Fruit fly (Drosophila melanogaster): ENCODE measurements around the gene CG9286.

CG9286 gene

DNA sequence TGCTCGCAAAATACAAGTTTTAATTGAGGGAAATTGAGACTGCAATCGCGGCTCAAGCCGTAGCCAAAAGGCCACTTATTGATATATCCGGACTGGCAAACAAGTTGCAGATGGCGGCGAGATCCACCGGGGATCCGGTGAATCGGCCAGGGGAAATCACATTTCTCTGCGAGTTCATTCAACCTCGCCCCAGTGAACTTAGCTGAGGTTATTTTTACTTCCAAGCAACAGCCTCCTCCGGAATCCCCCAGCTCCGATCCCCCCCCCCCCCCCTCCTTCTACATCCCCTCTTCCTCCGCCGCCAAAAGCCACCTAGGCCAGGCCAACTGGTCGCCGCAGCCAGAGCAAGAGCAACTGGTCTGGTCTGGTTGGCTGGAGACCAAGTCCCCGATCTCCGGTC lies 26.6 kb downstream of the CG9286 start:
- no peak for TF ChIP-seq h (optimal IDR thresholded peaks at IDR 0.05)
- TF ChIP-seq ttk (optimal IDR thresholded peaks at IDR 0.05): no peak
- TF ChIP-seq Myc (optimal IDR thresholded peaks at IDR 0.05): no peak
- TF ChIP-seq psq (optimal IDR thresholded peaks at IDR 0.05): no peak
- no peak for TF ChIP-seq Sin3A (optimal IDR thresholded peaks at IDR 0.05)
- TF ChIP-seq insv (optimal IDR thresholded peaks at IDR 0.05): no peak

DNA sequence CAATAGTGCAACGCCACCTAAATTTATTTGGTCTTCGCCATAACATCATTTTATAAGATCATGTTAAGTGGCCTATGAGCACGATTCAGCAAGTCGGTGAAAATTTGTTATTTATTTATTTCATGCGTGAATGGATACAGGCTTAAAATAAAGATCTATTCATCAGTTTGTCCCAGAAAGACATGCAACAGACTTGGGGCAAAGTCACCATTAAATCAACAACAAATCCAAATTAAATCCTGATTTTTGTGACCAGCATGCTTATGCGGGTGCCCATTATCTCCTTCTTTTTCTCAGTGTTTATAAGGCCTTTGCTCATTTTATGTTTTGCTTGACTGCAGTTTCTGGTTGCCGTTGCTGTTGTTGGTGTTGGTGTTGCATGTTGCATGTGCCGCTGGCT lies 27.1 kb downstream of the CG9286 start:
- TF ChIP-seq psq (optimal IDR thresholded peaks at IDR 0.05) (no peak), h (optimal IDR thresholded peaks at IDR 0.05) (no peak), insv (optimal IDR thresholded peaks at IDR 0.05) (no peak), Myc (optimal IDR thresholded peaks at IDR 0.05) (no peak), ttk (optimal IDR thresholded peaks at IDR 0.05) (no peak), Sin3A (optimal IDR thresholded peaks at IDR 0.05) (no peak)

DNA sequence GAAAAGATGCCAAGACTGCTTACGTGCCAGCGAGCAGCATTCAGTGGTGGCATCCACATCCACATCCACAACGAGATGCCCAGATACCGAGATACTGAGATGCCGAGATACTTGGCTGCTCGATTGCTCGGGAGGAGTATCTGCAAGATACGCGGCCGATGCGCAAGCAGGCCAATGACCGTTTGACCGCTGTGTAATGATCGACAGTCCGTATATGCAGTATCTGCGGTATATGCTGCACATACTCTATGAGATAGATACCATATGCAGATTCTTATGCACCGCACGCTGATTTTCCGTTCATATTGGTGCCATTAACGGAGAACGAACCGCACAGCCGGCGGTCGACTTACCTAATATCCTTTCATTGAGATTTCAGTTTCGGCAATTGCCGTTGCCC lies 28.5 kb downstream of the CG9286 start:
- no peak for TF ChIP-seq ttk (optimal IDR thresholded peaks at IDR 0.05)
- TF ChIP-seq insv (optimal IDR thresholded peaks at IDR 0.05): no peak
- no peak for TF ChIP-seq Sin3A (optimal IDR thresholded peaks at IDR 0.05)
- TF ChIP-seq h (optimal IDR thresholded peaks at IDR 0.05): no peak
- TF ChIP-seq psq (optimal IDR thresholded peaks at IDR 0.05): no peak
- TF ChIP-seq Myc (optimal IDR thresholded peaks at IDR 0.05): no peak

DNA sequence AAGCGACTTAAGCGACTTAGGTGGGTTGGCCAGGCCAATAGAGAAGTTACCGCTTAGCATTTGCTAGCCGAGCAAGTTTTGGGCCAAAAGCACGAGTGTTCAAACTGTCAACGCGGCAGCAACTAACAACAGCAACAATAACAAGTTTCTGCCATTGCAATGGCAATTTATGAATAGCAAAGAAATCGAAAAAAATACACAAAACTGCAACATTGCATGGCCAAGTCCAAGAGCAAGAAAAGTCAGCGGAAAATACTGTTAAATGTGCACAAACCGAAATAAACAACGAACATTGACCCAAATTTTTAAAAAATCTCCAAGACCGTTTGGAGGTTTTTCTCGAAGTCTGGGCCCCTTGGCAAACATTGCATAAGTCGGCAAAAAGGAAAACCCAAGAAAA lies 29.5 kb downstream of the CG9286 start:
- TF ChIP-seq insv (optimal IDR thresholded peaks at IDR 0.05) (no peak), h (optimal IDR thresholded peaks at IDR 0.05) (no peak), ttk (optimal IDR thresholded peaks at IDR 0.05) (no peak), Sin3A (optimal IDR thresholded peaks at IDR 0.05) (no peak), Myc (optimal IDR thresholded peaks at IDR 0.05) (no peak), psq (optimal IDR thresholded peaks at IDR 0.05) (no peak)

DNA sequence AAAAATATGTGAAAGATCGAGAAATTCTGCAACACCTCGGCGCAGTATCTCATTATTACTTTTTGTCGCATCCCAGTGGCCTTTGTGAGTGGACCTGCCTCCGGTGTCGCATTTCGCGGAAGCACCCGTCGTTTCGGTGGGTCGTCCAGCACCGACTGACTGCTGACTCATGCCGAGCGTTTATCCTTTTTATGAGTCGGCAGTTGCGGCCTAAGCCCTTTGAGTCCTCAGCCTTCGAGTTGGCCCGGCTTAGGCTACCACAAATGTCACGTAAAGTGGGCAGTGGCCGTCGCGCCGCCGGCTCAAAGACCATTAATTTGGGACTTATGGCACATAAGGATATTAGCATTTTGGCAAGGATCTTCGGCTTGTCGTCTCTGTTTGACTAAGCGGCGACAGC lies 31.0 kb downstream of the CG9286 start:
- TF ChIP-seq psq (optimal IDR thresholded peaks at IDR 0.05) (no peak), Sin3A (optimal IDR thresholded peaks at IDR 0.05) (no peak), h (optimal IDR thresholded peaks at IDR 0.05) (no peak), insv (optimal IDR thresholded peaks at IDR 0.05) (no peak), Myc (optimal IDR thresholded peaks at IDR 0.05) (no peak), ttk (optimal IDR thresholded peaks at IDR 0.05) (no peak)

DNA sequence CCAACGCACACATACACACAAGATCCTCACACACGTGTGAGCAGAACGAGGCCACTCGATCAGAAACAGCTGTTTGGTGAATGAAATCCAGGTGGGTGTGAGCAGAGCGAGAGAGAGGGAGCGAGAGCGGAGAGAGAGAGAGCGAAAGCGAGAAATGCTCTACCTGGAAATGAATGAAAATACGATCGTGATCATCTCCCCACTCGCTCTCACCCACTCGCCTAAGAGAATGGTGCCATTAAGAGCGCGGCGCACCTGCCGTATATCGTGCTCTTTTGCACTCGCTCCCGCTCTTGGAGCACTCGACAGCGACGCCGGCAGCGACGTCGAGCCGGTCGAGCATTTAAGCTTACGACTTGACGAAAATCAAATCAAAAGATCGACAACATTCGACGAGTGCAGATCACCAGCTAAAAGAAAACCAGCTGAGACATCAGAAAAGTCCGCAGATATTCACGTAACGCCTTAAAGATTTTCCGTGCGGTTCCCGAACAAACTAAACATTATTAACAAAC lies 32.0 kb downstream of the CG9286 start, which contains the start of the genes tal-1A, tal-2A, tal-3A and tal-AA:
Gene tal-1A, plus strand, starts transcription at position 374 of the 515 bp plus-strand sequence.
Gene tal-2A, plus strand, starts transcription at position 374 of the 515 bp plus-strand sequence.
Gene tal-3A, plus strand, starts transcription at position 374 of the 515 bp plus-strand sequence.
Gene tal-AA, plus strand, starts transcription at position 374 of the 515 bp plus-strand sequence.
- TF ChIP-seq psq (optimal IDR thresholded peaks at IDR 0.05): no peak
- TF ChIP-seq insv (optimal IDR thresholded peaks at IDR 0.05): no peak
- no peak for TF ChIP-seq Myc (optimal IDR thresholded peaks at IDR 0.05)
- TF ChIP-seq ttk (optimal IDR thresholded peaks at IDR 0.05): no peak
- TF ChIP-seq Sin3A (optimal IDR thresholded peaks at IDR 0.05): no peak
- no peak for TF ChIP-seq h (optimal IDR thresholded peaks at IDR 0.05)

DNA sequence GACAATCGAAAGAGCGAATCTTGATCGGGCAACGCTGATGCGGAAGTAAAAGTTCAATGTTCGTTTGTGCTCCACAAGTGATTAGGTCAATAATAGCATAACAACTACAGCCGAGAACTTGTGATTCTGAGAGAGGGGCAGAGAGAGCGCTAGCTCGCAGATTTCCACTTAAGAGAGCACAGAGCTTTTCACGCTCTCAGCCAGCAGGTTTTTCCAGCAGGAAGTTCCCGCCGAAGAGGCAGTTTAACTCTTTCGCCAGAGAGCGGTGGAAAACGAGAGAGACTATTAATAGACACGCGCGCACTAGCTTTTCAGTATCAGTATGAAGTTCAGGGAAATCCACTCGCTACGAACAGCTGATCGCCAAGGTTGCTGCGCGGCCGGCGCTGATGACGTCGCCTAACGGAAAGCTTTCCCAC lies 34.3 kb downstream of the CG9286 start:
- TF ChIP-seq insv (optimal IDR thresholded peaks at IDR 0.05) (no peak), Sin3A (optimal IDR thresholded peaks at IDR 0.05) (no peak), ttk (optimal IDR thresholded peaks at IDR 0.05) (no peak), h (optimal IDR thresholded peaks at IDR 0.05) (no peak), Myc (optimal IDR thresholded peaks at IDR 0.05) (no peak), psq (optimal IDR thresholded peaks at IDR 0.05) (no peak)

DNA sequence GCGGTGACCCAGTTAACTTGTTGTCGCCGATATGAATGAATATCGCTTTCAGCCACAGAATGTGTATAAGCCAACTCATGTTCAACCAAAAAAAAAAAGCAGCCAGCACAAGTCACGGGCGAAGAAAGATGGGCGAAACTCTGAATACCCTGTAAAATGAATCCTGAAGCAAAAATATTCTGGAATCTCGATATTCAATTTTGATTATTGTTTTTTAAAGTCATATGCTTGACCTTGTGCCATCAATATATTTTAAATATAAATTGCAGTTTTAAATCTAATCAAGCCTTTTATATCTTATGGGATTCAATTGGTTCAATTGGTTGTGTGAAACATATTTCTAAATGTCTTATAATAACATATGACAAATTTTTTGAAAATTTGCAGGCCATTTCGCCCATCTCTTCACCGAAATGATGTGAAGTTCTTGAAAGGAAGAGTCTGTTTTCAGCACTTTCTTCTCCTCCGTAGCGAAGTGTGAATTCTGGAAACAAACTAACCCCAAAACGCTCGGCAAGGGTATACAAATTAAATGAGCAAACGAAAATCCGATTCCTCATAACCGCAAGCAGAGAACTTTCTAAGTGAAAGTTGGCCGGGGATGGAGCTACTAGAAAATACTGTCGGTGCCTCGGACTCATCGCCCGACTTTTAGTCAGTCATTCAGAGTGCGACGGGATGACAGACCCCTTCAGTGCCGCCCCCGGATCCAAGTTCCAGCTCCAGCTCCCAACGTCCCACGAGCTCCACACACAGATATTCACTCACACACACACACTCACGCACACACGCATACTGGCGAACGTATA lies 35.0 kb downstream of the CG9286 start:
- no peak for TF ChIP-seq Sin3A (optimal IDR thresholded peaks at IDR 0.05)
- TF ChIP-seq psq (optimal IDR thresholded peaks at IDR 0.05): no peak
- TF ChIP-seq insv (optimal IDR thresholded peaks at IDR 0.05): no peak
- TF ChIP-seq ttk (optimal IDR thresholded peaks at IDR 0.05): no peak
- no peak for TF ChIP-seq Myc (optimal IDR thresholded peaks at IDR 0.05)
- TF ChIP-seq h (optimal IDR thresholded peaks at IDR 0.05): no peak

DNA sequence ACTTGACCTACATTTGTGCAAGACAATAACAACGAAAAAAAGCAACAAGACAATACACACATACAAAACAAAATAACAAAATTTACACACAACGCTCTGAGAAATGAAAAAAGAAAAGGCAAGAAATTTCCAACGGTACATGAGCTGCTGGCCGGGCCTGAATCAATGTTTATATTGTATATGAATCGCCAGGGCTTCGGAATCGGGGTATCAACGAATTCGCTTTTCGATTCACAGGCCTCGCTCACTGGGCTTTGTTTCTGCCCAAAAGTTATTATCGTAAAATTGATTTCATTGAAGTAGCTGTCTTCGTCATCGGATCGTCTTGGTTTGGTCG lies 35.6 kb downstream of the CG9286 start:
- TF ChIP-seq h (optimal IDR thresholded peaks at IDR 0.05) (no peak), ttk (optimal IDR thresholded peaks at IDR 0.05) (no peak), insv (optimal IDR thresholded peaks at IDR 0.05) (no peak), psq (optimal IDR thresholded peaks at IDR 0.05) (no peak), Myc (optimal IDR thresholded peaks at IDR 0.05) (no peak), Sin3A (optimal IDR thresholded peaks at IDR 0.05) (no peak)

DNA sequence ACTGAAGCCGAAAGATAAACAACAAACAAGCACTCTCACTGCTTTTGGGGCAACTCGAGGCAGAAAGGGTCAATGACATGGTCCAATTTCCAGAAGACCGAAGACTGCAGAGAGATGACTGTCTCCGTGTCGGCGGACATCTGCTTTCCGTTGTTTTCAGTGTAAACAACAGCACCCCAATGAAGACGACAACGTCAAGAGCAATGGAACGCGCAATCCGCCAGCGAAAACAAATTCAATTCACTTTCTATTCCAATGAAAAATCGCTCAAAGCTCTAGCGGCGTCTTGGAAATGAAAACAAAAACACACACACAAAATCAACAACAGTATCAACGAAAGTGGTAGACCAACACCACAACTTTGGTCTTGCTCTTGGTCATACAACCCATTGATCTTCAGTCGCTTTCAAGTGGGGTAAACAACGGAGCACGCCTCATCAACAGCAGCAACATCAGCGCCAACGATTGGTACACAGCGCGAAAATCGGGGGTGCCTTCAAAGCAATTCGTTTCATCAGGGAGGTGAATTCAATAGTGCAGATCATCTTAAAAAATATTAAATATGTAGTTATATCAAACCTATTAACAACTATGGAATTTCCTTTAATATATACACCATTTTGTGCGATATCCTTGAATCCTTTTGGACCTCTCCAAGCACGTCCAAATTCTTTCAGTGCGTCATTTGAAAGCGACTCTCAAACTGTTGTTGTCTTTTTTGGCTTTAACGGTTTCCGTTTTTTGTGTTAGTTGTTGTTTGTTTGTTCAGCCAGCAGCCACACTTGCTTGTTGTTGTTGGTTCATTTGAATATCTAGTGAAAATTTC lies 36.9 kb downstream of the CG9286 start:
- TF ChIP-seq Myc (optimal IDR thresholded peaks at IDR 0.05) (no peak), ttk (optimal IDR thresholded peaks at IDR 0.05) (no peak), psq (optimal IDR thresholded peaks at IDR 0.05) (no peak), Sin3A (optimal IDR thresholded peaks at IDR 0.05) (no peak), insv (optimal IDR thresholded peaks at IDR 0.05) (no peak), h (optimal IDR thresholded peaks at IDR 0.05) (no peak)

DNA sequence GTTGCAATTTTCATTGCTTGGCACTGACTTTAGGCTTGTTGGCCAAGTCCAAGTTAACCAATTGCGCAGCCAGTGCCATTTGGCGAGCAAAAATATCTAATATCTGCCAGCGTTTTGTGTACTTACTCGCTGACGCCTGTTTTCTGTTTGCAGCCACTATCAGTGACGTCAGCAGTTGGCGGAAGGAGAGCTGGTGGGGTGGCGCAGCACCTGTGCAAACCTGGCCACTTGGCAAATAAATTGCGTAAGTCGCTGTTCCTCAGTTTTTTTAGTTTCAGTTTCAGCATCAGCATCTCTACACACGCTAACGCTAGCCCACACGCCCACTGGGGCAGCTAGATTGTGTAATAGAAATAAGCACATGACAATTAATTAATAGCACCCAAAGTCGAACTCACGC lies 38.3 kb downstream of the CG9286 start:
- no peak for TF ChIP-seq Myc (optimal IDR thresholded peaks at IDR 0.05)
- TF ChIP-seq h (optimal IDR thresholded peaks at IDR 0.05): no peak
- no peak for TF ChIP-seq insv (optimal IDR thresholded peaks at IDR 0.05)
- no peak for TF ChIP-seq psq (optimal IDR thresholded peaks at IDR 0.05)
- TF ChIP-seq Sin3A (optimal IDR thresholded peaks at IDR 0.05): no peak
- TF ChIP-seq ttk (optimal IDR thresholded peaks at IDR 0.05): no peak

DNA sequence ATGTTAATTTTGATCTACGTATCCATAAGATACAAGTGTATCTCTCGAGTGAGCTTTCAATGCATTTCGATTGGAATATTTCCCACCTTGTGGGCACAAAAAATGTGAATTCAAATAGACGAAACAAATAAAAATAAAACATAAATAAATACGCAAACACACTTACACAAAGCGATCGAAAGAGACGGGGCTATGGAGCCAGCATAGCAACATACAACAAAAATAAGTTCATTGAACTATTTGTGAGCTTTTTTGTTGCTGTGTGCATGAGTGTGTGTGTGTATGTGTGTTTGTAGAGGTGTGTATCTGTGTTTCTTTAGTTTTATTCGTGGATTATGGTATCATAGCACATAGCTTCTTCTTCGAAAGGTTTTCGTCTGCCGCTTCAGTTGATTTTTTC lies 39.7 kb downstream of the CG9286 start:
- no peak for TF ChIP-seq Myc (optimal IDR thresholded peaks at IDR 0.05)
- TF ChIP-seq h (optimal IDR thresholded peaks at IDR 0.05): no peak
- no peak for TF ChIP-seq ttk (optimal IDR thresholded peaks at IDR 0.05)
- no peak for TF ChIP-seq Sin3A (optimal IDR thresholded peaks at IDR 0.05)
- TF ChIP-seq psq (optimal IDR thresholded peaks at IDR 0.05): no peak
- no peak for TF ChIP-seq insv (optimal IDR thresholded peaks at IDR 0.05)
